Worm (Caenorhabditis elegans) whole organism, L2 larva: ENCODE data around the gene F10E9.2.

Experiments
- blmp-1 ChIP-seq: sonication (generic microtip); optimal IDR thresholded peaks from 2 replicates; lab custom pipeline; 2017; ENCODE audit warnings: missing genetic modification characterization, mild to moderate bottlenecking, missing compliant biosample characterization, antibody characterized with exemption, moderate library complexity; ENCODE audit not compliant: insufficient read depth
- ceh-82 ChIP-seq: fragments of 150-350 bp; optimal IDR thresholded peaks from 2 replicates; lab custom pipeline; 2014; ENCODE audit warnings: missing biosample characterization, missing genetic modification characterization
- elt-1 ChIP-seq: fragments of 150-350 bp; optimal IDR thresholded peaks from 2 replicates; lab custom pipeline; 2014; ENCODE audit warnings: missing biosample characterization, missing genetic modification characterization
- nhr-11 ChIP-seq: fragments of 150-350 bp; optimal IDR thresholded peaks from 2 replicates; lab custom pipeline; 2014; ENCODE audit warnings: missing biosample characterization, missing genetic modification characterization
- nhr-12 ChIP-seq: fragments of 150-350 bp; optimal IDR thresholded peaks from 2 replicates; lab custom pipeline; 2014; ENCODE audit warnings: missing biosample characterization, missing genetic modification characterization
- nhr-237 ChIP-seq: fragments of 150-350 bp; optimal IDR thresholded peaks from 2 replicates; lab custom pipeline; 2014; ENCODE audit warnings: missing biosample characterization, missing genetic modification characterization
- nhr-6 ChIP-seq: fragments of 150-350 bp; optimal IDR thresholded peaks from 2 replicates; lab custom pipeline; 2014; ENCODE audit warnings: missing biosample characterization, missing genetic modification characterization
- unc-62 ChIP-seq: fragments of 150-350 bp; optimal IDR thresholded peaks from 2 replicates; lab custom pipeline; 2014; ENCODE audit warnings: missing biosample characterization, missing genetic modification reagents, missing genetic modification characterization
- ztf-11 ChIP-seq: sonication (generic microtip); optimal IDR thresholded peaks from 2 replicates; lab custom pipeline; 2017; ENCODE audit warnings: missing biosample characterization, missing genetic modification characterization

ce11 chrIII:8356407-8356881 lies 44.0 kb downstream of the F10E9.2 start:
- TF ChIP-seq elt-1 (tag; lab: Kevin White, UChicago) (no peak), nhr-6 (tag; lab: Kevin White, UChicago) (peak; percentile 85), ztf-11 (no peak), nhr-237 (tag; lab: Kevin White, UChicago) (no peak), nhr-12 (no peak), ceh-82 (tag; lab: Kevin White, UChicago) (no peak), nhr-11 (no peak), unc-62 (no peak), blmp-1 (peak; percentile 48)
